Worm (Caenorhabditis elegans) whole organism, young adult: ENCODE results near the gene cid-1.

ENCODE experiments used
- F33H1.4 ChIP-seq: fragments of 200-800 bp; sonication (Bioruptor generic); IDR thresholded peaks from 2 replicates; pipeline ENCODE4 v1.3.6; 2022; ENCODE audit warnings: missing genetic modification reagents, missing genetic modification characterization, missing compliant biosample characterization
- F49E8.2 ChIP-seq: sonication (generic microtip); optimal IDR thresholded peaks from 3 replicates; lab custom pipeline; 2017; ENCODE audit warnings: missing genetic modification characterization, mild to moderate bottlenecking, missing compliant biosample characterization, antibody characterized with exemption, moderate library complexity; ENCODE audit not compliant: insufficient read depth
- F52B5.7 ChIP-seq: sonication (generic microtip); optimal IDR thresholded peaks from 2 replicates; lab custom pipeline; 2016; ENCODE audit warnings: mild to moderate bottlenecking, missing genetic modification characterization, missing compliant biosample characterization
- F57A8.1 ChIP-seq: fragments of 200-800 bp; sonication (Bioruptor generic); optimal IDR thresholded peaks from 2 replicates; lab custom pipeline; 2018; ENCODE audit warnings: mild to moderate bottlenecking, missing genetic modification characterization, moderate library complexity, missing compliant biosample characterization
- K11D2.4 ChIP-seq: fragments of 200-800 bp; sonication (Bioruptor generic); IDR thresholded peaks from 2 replicates; pipeline ENCODE4 v1.3.6; 2022; ENCODE audit warnings: missing genetic modification reagents, missing genetic modification characterization, missing compliant biosample characterization
- K12H6.12 ChIP-seq: fragments of 200-800 bp; sonication (Bioruptor generic); optimal IDR thresholded peaks from 2 replicates; lab custom pipeline; 2018; ENCODE audit warnings: mild to moderate bottlenecking, missing genetic modification characterization, missing compliant biosample characterization
- T07F8.4 ChIP-seq: sonication (generic microtip); optimal IDR thresholded peaks from 2 replicates; lab custom pipeline; 2016; ENCODE audit warnings: mild to moderate bottlenecking, missing genetic modification characterization, moderate library complexity, missing compliant biosample characterization
- Y53G8AR.9 ChIP-seq: fragments of 200-800 bp; sonication (Bioruptor generic); conservative IDR thresholded peaks from 2 replicates; pipeline ENCODE4 v1.3.6; 2022; ENCODE audit warnings: missing genetic modification reagents, missing genetic modification characterization, missing compliant biosample characterization
- Y56A3A.18 ChIP-seq: fragments of 200-800 bp; sonication (Bioruptor generic); IDR thresholded peaks from 2 replicates; pipeline ENCODE4 v1.3.6; 2022; ENCODE audit warnings: missing genetic modification reagents, missing genetic modification characterization, missing compliant biosample characterization
- ZK185.1 ChIP-seq: sonication (generic microtip); optimal IDR thresholded peaks from 2 replicates; lab custom pipeline; 2016; ENCODE audit warnings: mild to moderate bottlenecking, missing genetic modification characterization, missing compliant biosample characterization; ENCODE audit not compliant: poor library complexity, severe bottlenecking
- akir-1 ChIP-seq: fragments of 200-800 bp; sonication (Bioruptor generic); optimal IDR thresholded peaks from 2 replicates; lab custom pipeline; 2018; ENCODE audit warnings: mild to moderate bottlenecking, missing genetic modification characterization, moderate library complexity, missing compliant biosample characterization
- attf-3 ChIP-seq: fragments of 200-800 bp; sonication (Bioruptor generic); conservative IDR thresholded peaks from 2 replicates; pipeline ENCODE4 v1.3.6; 2022; ENCODE audit warnings: missing genetic modification reagents, missing genetic modification characterization, missing compliant biosample characterization
- attf-5 ChIP-seq: fragments of 200-800 bp; sonication (Bioruptor generic); optimal IDR thresholded peaks from 2 replicates; lab custom pipeline; 2018; ENCODE audit warnings: mild to moderate bottlenecking, missing genetic modification characterization, missing compliant biosample characterization
- attf-6 ChIP-seq: fragments of 200-800 bp; sonication (Bioruptor generic); IDR thresholded peaks from 2 replicates; pipeline ENCODE4 v1.3.6; 2022; ENCODE audit warnings: missing genetic modification reagents, missing genetic modification characterization, missing compliant biosample characterization
- cebp-1 ChIP-seq, 2 experiments: fragments of 200-800 bp in 1 of 2; sonication (Bioruptor generic) in 1 of 2; sonication (generic microtip) in 1 of 2; IDR thresholded peaks in 1 of 2; optimal IDR thresholded peaks in 1 of 2; 2 replicates each; pipeline versions ENCODE4 v1.3.6 to Lab custom; 2017 to 2022; ENCODE audit warnings: missing compliant biosample characterization in 2 of 2, missing genetic modification characterization in 2 of 2, mild to moderate bottlenecking in 1 of 2, missing genetic modification reagents in 1 of 2, moderate library complexity in 1 of 2
- chd-7 ChIP-seq: sonication (generic microtip); optimal IDR thresholded peaks from 2 replicates; lab custom pipeline; 2016; ENCODE audit warnings: mild to moderate bottlenecking, missing genetic modification characterization, moderate library complexity, missing compliant biosample characterization
- die-1 ChIP-seq: sonication (generic microtip); optimal IDR thresholded peaks from 2 replicates; lab custom pipeline; 2016; ENCODE audit warnings: missing genotype, mild to moderate bottlenecking, missing genetic modification characterization, missing compliant biosample characterization
- dox-1 ChIP-seq: fragments of 200-800 bp; sonication (Bioruptor generic); IDR thresholded peaks from 2 replicates; pipeline ENCODE4 v1.3.6; 2022; ENCODE audit warnings: missing genetic modification reagents, missing genetic modification characterization, missing compliant biosample characterization
- dpff-1 ChIP-seq: sonication (generic microtip); optimal IDR thresholded peaks from 2 replicates; lab custom pipeline; 2017; ENCODE audit warnings: mild to moderate bottlenecking, missing genetic modification characterization, missing compliant biosample characterization
- dpl-1 ChIP-seq: fragments of 150-350 bp; optimal IDR thresholded peaks from 2 replicates; lab custom pipeline; 2014; ENCODE audit warnings: missing biosample characterization, missing genetic modification reagents, missing genetic modification characterization
- efl-1 ChIP-seq: fragments of 150-350 bp; optimal IDR thresholded peaks from 2 replicates; lab custom pipeline; 2014; ENCODE audit warnings: missing biosample characterization, missing genetic modification reagents, missing genetic modification characterization
- egrh-3 ChIP-seq: fragments of 200-800 bp; sonication (Bioruptor generic); IDR thresholded peaks from 2 replicates; pipeline ENCODE4 v1.3.6; 2022; ENCODE audit warnings: missing genetic modification reagents, missing genetic modification characterization, missing compliant biosample characterization
- fkh-3 ChIP-seq: sonication (generic microtip); optimal IDR thresholded peaks from 2 replicates; lab custom pipeline; 2016; ENCODE audit warnings: mild to moderate bottlenecking, missing genetic modification characterization, missing compliant biosample characterization
- hmg-1.2 ChIP-seq: fragments of 200-800 bp; sonication (Bioruptor generic); IDR thresholded peaks from 2 replicates; pipeline ENCODE4 v1.3.6; 2022; ENCODE audit warnings: missing genetic modification reagents, missing genetic modification characterization, missing compliant biosample characterization
- hmg-20 ChIP-seq: fragments of 200-800 bp; sonication (Bioruptor generic); IDR thresholded peaks from 2 replicates; pipeline ENCODE4 v1.3.6; 2022; ENCODE audit warnings: missing genetic modification reagents, missing genetic modification characterization, missing compliant biosample characterization
- lin-54 ChIP-seq: fragments of 200-800 bp; sonication (Bioruptor generic); optimal IDR thresholded peaks from 2 replicates; lab custom pipeline; 2018; ENCODE audit warnings: mild to moderate bottlenecking, missing genetic modification characterization, missing compliant biosample characterization
- lsl-1 ChIP-seq: fragments of 200-800 bp; sonication (Bioruptor generic); optimal IDR thresholded peaks from 2 replicates; lab custom pipeline; 2018; ENCODE audit warnings: mild to moderate bottlenecking, missing genetic modification characterization, moderate library complexity, missing compliant biosample characterization
- madf-8 ChIP-seq: fragments of 200-800 bp; sonication (Bioruptor generic); conservative IDR thresholded peaks from 2 replicates; pipeline ENCODE4 v1.3.6; 2022; ENCODE audit warnings: missing genetic modification reagents, missing genetic modification characterization, missing compliant biosample characterization
- mxl-1 ChIP-seq: sonication (generic microtip); optimal IDR thresholded peaks from 2 replicates; lab custom pipeline; 2016; ENCODE audit warnings: missing genetic modification characterization, missing compliant biosample characterization
- nfyb-1 ChIP-seq: fragments of 200-800 bp; sonication (Bioruptor generic); IDR thresholded peaks from 2 replicates; pipeline ENCODE4 v1.3.6; 2022; ENCODE audit warnings: missing genetic modification reagents, missing genetic modification characterization, missing compliant biosample characterization
- nhr-80 ChIP-seq: sonication (generic microtip); optimal IDR thresholded peaks from 2 replicates; lab custom pipeline; 2016; ENCODE audit warnings: missing genetic modification characterization, missing compliant biosample characterization
- pbrm-1 ChIP-seq: fragments of 200-800 bp; sonication (Bioruptor generic); IDR thresholded peaks from 2 replicates; pipeline ENCODE4 v1.3.6; 2022; ENCODE audit warnings: missing genetic modification reagents, missing genetic modification characterization, missing compliant biosample characterization
- rcor-1 ChIP-seq: fragments of 200-800 bp; sonication (Bioruptor generic); IDR thresholded peaks from 2 replicates; pipeline ENCODE4 v1.3.6; 2022; ENCODE audit warnings: missing genetic modification reagents, missing genetic modification characterization, missing compliant biosample characterization
- sdz-38 ChIP-seq: sonication (generic microtip); optimal IDR thresholded peaks from 2 replicates; lab custom pipeline; 2016; ENCODE audit warnings: missing genotype, missing genetic modification characterization, missing compliant biosample characterization
- snpc-1.1 ChIP-seq: sonication (generic microtip); optimal IDR thresholded peaks from 2 replicates; lab custom pipeline; 2017; ENCODE audit warnings: missing genetic modification characterization, mild to moderate bottlenecking, missing compliant biosample characterization, antibody characterized with exemption, moderate library complexity, missing genotype, missing genetic modification reagents; ENCODE audit not compliant: insufficient read depth
- snpc-1.3 ChIP-seq: sonication (generic microtip); optimal IDR thresholded peaks from 2 replicates; lab custom pipeline; 2017; ENCODE audit warnings: missing genetic modification characterization, mild to moderate bottlenecking, missing compliant biosample characterization, antibody characterized with exemption, moderate library complexity, missing genotype, missing genetic modification reagents; ENCODE audit not compliant: insufficient read depth
- tbp1 ChIP-seq: fragments of 200-800 bp; sonication (Bioruptor generic); optimal IDR thresholded peaks from 2 replicates; lab custom pipeline; 2018; ENCODE audit warnings: mild to moderate bottlenecking, missing genetic modification characterization, missing compliant biosample characterization
- tbx-9 ChIP-seq: sonication (generic microtip); optimal IDR thresholded peaks from 2 replicates; lab custom pipeline; 2016; ENCODE audit warnings: borderline replicate concordance, missing genetic modification characterization, inconsistent platforms, missing compliant biosample characterization
- ztf-26 ChIP-seq: sonication (generic microtip); optimal IDR thresholded peaks from 2 replicates; lab custom pipeline; 2017; ENCODE audit warnings: missing genetic modification characterization, missing compliant biosample characterization
- ztf-6 ChIP-seq: fragments of 200-800 bp; sonication (Bioruptor generic); IDR thresholded peaks from 2 replicates; pipeline ENCODE4 v1.3.6; 2022; ENCODE audit warnings: missing genetic modification reagents, missing genetic modification characterization, missing compliant biosample characterization

cid-1 gene

DNA sequence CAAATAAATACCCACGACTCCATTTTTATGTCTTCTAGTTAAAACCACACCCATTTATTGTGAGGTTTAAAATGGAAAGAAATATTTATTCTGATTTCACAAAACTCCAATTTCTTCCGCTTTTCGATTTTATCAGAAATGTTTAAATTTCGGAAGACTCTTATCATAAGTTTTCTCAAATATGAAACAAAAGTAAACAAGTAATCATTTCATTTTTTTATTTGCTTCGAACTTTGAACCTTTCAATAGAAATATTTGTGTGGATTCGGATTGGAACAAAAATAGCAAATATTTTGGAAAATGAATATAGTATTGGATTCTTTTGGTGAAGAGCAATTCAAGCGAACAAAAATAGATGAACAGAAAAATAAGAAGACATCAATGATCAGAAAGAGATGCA lies 48.1 kb downstream of the cid-1 start (continued):
- TF ChIP-seq K12H6.12 (tag; lab: Kevin White, UChicago) (no peak), dpff-1 (tag; lab: Kevin White, UChicago) (no peak), F33H1.4 (GFP tag; lab: Robert Waterston, UW) (no peak), rcor-1 (GFP tag; lab: Robert Waterston, UW) (no peak)

ce11 chrIII:5222777-5223176 lies 49.1 kb downstream of the cid-1 start:
- TF ChIP-seq madf-8 (GFP tag; lab: Robert Waterston, UW) (no peak), pbrm-1 (no peak), T07F8.4 (no peak), mxl-1 (tag; lab: Kevin White, UChicago) (no peak), chd-7 (tag; lab: Kevin White, UChicago) (no peak), sdz-38 (no peak)

DNA sequence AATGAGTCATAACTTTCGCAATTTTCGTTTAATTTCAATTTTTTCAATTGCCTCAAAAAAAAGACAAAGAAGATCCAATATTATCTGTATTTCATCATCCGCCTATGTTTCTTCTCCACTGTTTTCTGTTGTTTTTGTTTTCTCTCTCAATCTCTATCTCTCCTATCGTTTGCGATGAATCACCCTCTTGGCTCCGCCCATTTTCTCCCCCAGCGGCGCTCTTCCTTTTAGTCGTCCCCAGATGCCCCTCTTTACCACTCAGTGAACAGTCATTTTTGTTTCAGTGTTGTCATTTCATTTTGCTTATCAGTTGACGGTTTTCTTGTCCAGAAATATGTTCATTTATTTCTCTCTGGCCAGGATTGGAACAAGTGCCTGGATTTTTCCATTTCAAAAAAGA lies 51.2 kb downstream of the cid-1 start:
- TF ChIP-seq Y53G8AR.9 (GFP tag; lab: Robert Waterston, UW) (no peak), nhr-80 (tag; lab: Kevin White, UChicago) (peak; percentile 66), attf-5 (GFP tag; lab: Kevin White, UChicago) (peak; percentile 29), cebp-1 (GFP tag; IDR thresholded peaks at IDR 0.05; lab: Robert Waterston, UW) (peak; percentile 78), cebp-1 (tag; optimal IDR thresholded peaks at IDR 0.05; lab: Kevin White, UChicago) (peak; percentile 88), madf-8 (GFP tag; lab: Robert Waterston, UW) (no peak)

ce11 chrIII:5225321-5225720 lies 51.6 kb downstream of the cid-1 start, which contains the start of gene nex-1:
Gene nex-1 (plus strand): TSS chrIII:5225621.
- no peak for TF ChIP-seq ztf-26 (tag; lab: Kevin White, UChicago)
- TF ChIP-seq efl-1 (GFP tag; lab: Kevin White, UChicago) = peak; percentile 10
- peak; percentile 68 for TF ChIP-seq lsl-1 (GFP tag; lab: Kevin White, UChicago)
- peak; percentile 13 for TF ChIP-seq snpc-1.3
- TF ChIP-seq, all 124 proteins: peak for 3

DNA sequence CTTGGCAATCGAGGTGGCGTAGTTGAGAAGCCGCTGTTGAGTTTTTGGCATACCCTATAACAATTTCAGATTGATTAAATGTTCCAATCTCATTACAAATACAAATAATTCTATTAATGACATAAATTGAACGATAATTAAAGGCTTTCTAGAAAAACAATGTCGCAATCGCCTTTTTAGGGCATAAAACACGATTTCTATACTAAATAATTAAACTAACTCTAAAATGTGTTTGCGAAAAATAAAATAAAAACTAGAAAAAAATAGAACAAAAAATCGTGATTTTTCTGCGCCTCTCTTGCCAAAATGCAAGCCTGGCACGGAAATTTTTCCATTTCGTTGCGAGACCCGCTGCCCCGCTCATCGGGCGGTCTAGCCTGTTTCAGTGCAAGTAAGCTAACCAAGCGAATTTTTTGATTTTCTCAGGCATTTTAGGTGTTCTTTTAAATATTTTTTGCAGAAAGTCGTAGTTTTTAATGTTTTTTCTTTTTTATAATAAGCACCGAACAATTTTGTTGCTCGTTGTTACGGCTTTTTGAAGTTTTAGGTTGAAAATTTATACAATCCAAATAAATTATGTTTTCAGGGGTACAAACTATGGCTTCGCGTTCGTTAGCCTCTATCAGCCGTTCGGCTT lies 54.2 kb downstream of the cid-1 start, which contains the start of the genes C34E10.12, C34E10.10 and atp-2:
Gene C34E10.12 (minus strand): TSS at position 51 of the 637 bp plus-strand sequence.
Gene C34E10.10 (minus strand): TSS at position 54 of the 637 bp plus-strand sequence.
Gene atp-2 (plus strand): TSS at position 587 of the 637 bp plus-strand sequence.
- TF ChIP-seq F49E8.2 = peak; percentile 72
- TF ChIP-seq attf-3 = peak; percentile 57; the same call in 1 of the 2 replicates
- TF ChIP-seq fkh-3 (tag; lab: Kevin White, UChicago) = no peak
- no peak for TF ChIP-seq ztf-6 (GFP tag; lab: Robert Waterston, UW)
- TF ChIP-seq hmg-1.2 (GFP tag; lab: Robert Waterston, UW) = peak; percentile 47; the same call in 1 of the 2 replicates
- TF ChIP-seq tbp1 = peak; percentile 61
- TF ChIP-seq dpl-1 = peak; percentile 58
- peak; percentile 68 for TF ChIP-seq ZK185.1 (tag; lab: Kevin White, UChicago)
- peak; percentile 73; the same call in 1 of the 2 replicates for TF ChIP-seq nfyb-1 (GFP tag; lab: Robert Waterston, UW)
- peak; percentile 71 for TF ChIP-seq lin-54
- no peak for TF ChIP-seq akir-1 (GFP tag; lab: Kevin White, UChicago)
- no peak for TF ChIP-seq madf-8 (GFP tag; lab: Robert Waterston, UW)
- peak; percentile 50 for TF ChIP-seq egrh-3 (GFP tag; lab: Robert Waterston, UW)
- no peak for TF ChIP-seq F57A8.1
- no peak for TF ChIP-seq die-1 (tag; lab: Kevin White, UChicago)
- no peak for TF ChIP-seq attf-6 (GFP tag; lab: Robert Waterston, UW)
- peak; percentile 56 for TF ChIP-seq dox-1 (GFP tag; lab: Robert Waterston, UW)
- TF ChIP-seq tbx-9 (tag; lab: Kevin White, UChicago) = no peak
- no peak for TF ChIP-seq hmg-20 (GFP tag; lab: Robert Waterston, UW)
- TF ChIP-seq snpc-1.1 (tag; lab: Kevin White, UChicago) = peak; percentile 48
- TF ChIP-seq K11D2.4 = peak; percentile 20; the same call in 1 of the 2 replicates
- no peak for TF ChIP-seq Y56A3A.18 (GFP tag; lab: Robert Waterston, UW)
- no peak for TF ChIP-seq T07F8.4
- TF ChIP-seq F52B5.7 = no peak
